Fruit fly (Drosophila melanogaster) whole organism, embryonic: ENCODE results near the gene CG13047.
A peak's percentile ranks its signal among the peaks of the same experiment; 100 is the strongest.

ENCODE experiments used
- Ada2b ChIP-seq: fragments of 200-800 bp; sonication (Bioruptor generic); IDR thresholded peaks from 2 replicates; pipeline ENCODE4 v1.3.6; 2022; ENCODE audit warnings: missing biosample characterization, missing genetic modification characterization
- B-H1 ChIP-seq: fragments of 200-800 bp; sonication (Bioruptor generic); IDR thresholded peaks from 3 replicates; pipeline ENCODE4 v1.3.6; 2022; ENCODE audit warnings: missing biosample characterization, missing genetic modification characterization
- Blimp-1 ChIP-seq: fragments of 200-800 bp; sonication (Bioruptor generic); optimal IDR thresholded peaks from 3 replicates; lab custom pipeline; 2018; ENCODE audit warnings: missing biosample characterization, missing genetic modification characterization, mild to moderate bottlenecking, moderate library complexity, missing genetic modification reagents
- BtbVII ChIP-seq: fragments of 200-800 bp; sonication (Bioruptor generic); optimal IDR thresholded peaks from 3 replicates; lab custom pipeline; 2017; ENCODE audit warnings: missing biosample characterization, mild to moderate bottlenecking, missing genetic modification characterization
- CG12071 ChIP-seq: fragments of 200-800 bp; sonication (Bioruptor generic); optimal IDR thresholded peaks from 3 replicates; lab custom pipeline; 2018; ENCODE audit warnings: missing biosample characterization, mild to moderate bottlenecking, missing genetic modification characterization
- CG12659 ChIP-seq: fragments of 200-800 bp; sonication (Bioruptor generic); optimal IDR thresholded peaks from 3 replicates; lab custom pipeline; 2017; ENCODE audit warnings: mild to moderate bottlenecking, missing biosample characterization, missing genetic modification reagents, missing genetic modification characterization
- CG13424 ChIP-seq: fragments of 200-800 bp; sonication (Bioruptor generic); optimal IDR thresholded peaks from 2 replicates; lab custom pipeline; 2019; ENCODE audit warnings: missing biosample characterization, mild to moderate bottlenecking, missing genetic modification characterization, moderate library complexity
- CG14050 ChIP-seq: fragments of 200-800 bp; sonication (Bioruptor generic); IDR thresholded peaks from 3 replicates; pipeline ENCODE4 v1.3.6; 2022; ENCODE audit warnings: missing biosample characterization, missing genetic modification characterization
- CG14441 ChIP-seq: fragments of 200-800 bp; sonication (Bioruptor generic); IDR thresholded peaks from 2 replicates; pipeline ENCODE4 v1.3.6; 2022; ENCODE audit warnings: missing biosample characterization, missing genetic modification characterization
- CG17568 ChIP-seq: fragments of 200-800 bp; sonication (Bioruptor generic); optimal IDR thresholded peaks from 2 replicates; lab custom pipeline; 2018; ENCODE audit warnings: missing biosample characterization, mild to moderate bottlenecking, missing genetic modification characterization, moderate library complexity
- CG17912 ChIP-seq: fragments of 200-800 bp; sonication (Bioruptor generic); optimal IDR thresholded peaks from 2 replicates; lab custom pipeline; 2018; ENCODE audit warnings: missing biosample characterization, mild to moderate bottlenecking, missing genetic modification characterization
- CG18599 ChIP-seq: fragments of 200-800 bp; sonication (Bioruptor generic); optimal IDR thresholded peaks from 3 replicates; lab custom pipeline; 2017; ENCODE audit warnings: missing biosample characterization, missing genetic modification characterization, mild to moderate bottlenecking, moderate library complexity, missing genetic modification reagents
- CG18619 ChIP-seq: fragments of 200-800 bp; sonication (Bioruptor generic); optimal IDR thresholded peaks from 3 replicates; lab custom pipeline; 2017; ENCODE audit warnings: missing biosample characterization, mild to moderate bottlenecking, missing genetic modification characterization
- CG2116 ChIP-seq: fragments of 200-800 bp; sonication (Bioruptor generic); optimal IDR thresholded peaks from 3 replicates; lab custom pipeline; 2018; ENCODE audit warnings: missing biosample characterization, mild to moderate bottlenecking, missing genetic modification characterization
- CG30020 ChIP-seq: fragments of 200-800 bp; optimal IDR thresholded peaks from 2 replicates; lab custom pipeline; 2019; ENCODE audit warnings: missing biosample characterization, mild to moderate bottlenecking, missing genetic modification characterization, moderate library complexity
- CG5245 ChIP-seq: fragments of 200-800 bp; sonication (Bioruptor generic); optimal IDR thresholded peaks from 3 replicates; lab custom pipeline; 2016; ENCODE audit warnings: missing biosample characterization, missing genetic modification characterization
- CG6175 ChIP-seq: fragments of 200-800 bp; sonication (Bioruptor generic); IDR thresholded peaks from 3 replicates; pipeline ENCODE4 v1.3.6; 2022; ENCODE audit warnings: missing biosample characterization, missing genetic modification characterization
- CG7928 ChIP-seq: fragments of 200-800 bp; sonication (Bioruptor generic); optimal IDR thresholded peaks from 2 replicates; lab custom pipeline; 2017; ENCODE audit warnings: missing biosample characterization, mild to moderate bottlenecking, missing genetic modification characterization
- CG7963 ChIP-seq: fragments of 200-800 bp; sonication (Bioruptor generic); IDR thresholded peaks from 3 replicates; pipeline ENCODE4 v1.3.6; 2022; ENCODE audit warnings: missing biosample characterization, missing genetic modification characterization; ENCODE audit not compliant: partially characterized antibody
- CG8290 ChIP-seq, 3 experiments: fragments of 200-800 bp; sonication (Bioruptor generic); optimal IDR thresholded peaks; 2 replicates each; lab custom pipeline; 2016 to 2019; ENCODE audit warnings: missing biosample characterization in 3 of 3, missing genetic modification characterization in 3 of 3, mild to moderate bottlenecking in 2 of 3, moderate library complexity in 1 of 3
- CG8944 ChIP-seq: fragments of 200-800 bp; sonication (Bioruptor generic); optimal IDR thresholded peaks from 3 replicates; lab custom pipeline; 2016; ENCODE audit warnings: missing biosample characterization, missing genetic modification characterization
- CTCF ChIP-seq: fragments of 200-800 bp; sonication (Bioruptor generic); optimal IDR thresholded peaks from 2 replicates; lab custom pipeline; 2017; ENCODE audit warnings: missing biosample characterization, mild to moderate bottlenecking, missing genetic modification characterization, moderate library complexity
- Dbx ChIP-seq: fragments of 200-800 bp; sonication (Bioruptor generic); IDR thresholded peaks from 3 replicates; pipeline ENCODE4 v1.3.6; 2022; ENCODE audit warnings: missing biosample characterization, missing genetic modification characterization
- Drgx ChIP-seq: fragments of 200-800 bp; sonication (Bioruptor generic); IDR thresholded peaks from 2 replicates; pipeline ENCODE4 v1.3.6; 2022; ENCODE audit warnings: missing biosample characterization, missing genetic modification characterization
- ERR ChIP-seq: fragments of 200-800 bp; sonication (Bioruptor generic); optimal IDR thresholded peaks from 2 replicates; lab custom pipeline; 2016; ENCODE audit warnings: missing biosample characterization, missing genetic modification characterization
- H2.0 ChIP-seq: fragments of 200-800 bp; sonication (Bioruptor generic); IDR thresholded peaks from 2 replicates; pipeline ENCODE4 v1.3.6; 2022; ENCODE audit warnings: missing biosample characterization, missing genetic modification characterization
- HLHmδ ChIP-seq: fragments of 200-800 bp; sonication (Bioruptor generic); optimal IDR thresholded peaks from 2 replicates; lab custom pipeline; 2018; ENCODE audit warnings: missing biosample characterization, mild to moderate bottlenecking, missing genetic modification characterization, moderate library complexity
- Mad ChIP-seq: fragments of 200-800 bp; sonication (Bioruptor generic); optimal IDR thresholded peaks from 2 replicates; lab custom pipeline; 2016; ENCODE audit warnings: missing biosample characterization, missing genetic modification characterization
- Mrtf ChIP-seq: fragments of 200-800 bp; sonication (Bioruptor generic); IDR thresholded peaks from 3 replicates; pipeline ENCODE4 v1.3.6; 2022; ENCODE audit warnings: missing biosample characterization, missing genetic modification characterization
- Nf-YB ChIP-seq: fragments of 200-800 bp; sonication (Bioruptor generic); optimal IDR thresholded peaks from 3 replicates; lab custom pipeline; 2019; ENCODE audit warnings: missing biosample characterization, mild to moderate bottlenecking, missing genetic modification characterization, moderate library complexity
- Pdp1 ChIP-seq, 2 experiments: fragments of 200-800 bp; sonication (Bioruptor generic); optimal IDR thresholded peaks; 3 replicates each; lab custom pipeline; 2016; ENCODE audit warnings: missing biosample characterization in 2 of 2, missing genetic modification characterization in 2 of 2, mild to moderate bottlenecking in 1 of 2, moderate library complexity in 1 of 2
- Rfx ChIP-seq: fragments of 200-800 bp; sonication (Bioruptor generic); IDR thresholded peaks from 2 replicates; pipeline ENCODE4 v1.3.6; 2022; ENCODE audit warnings: missing biosample characterization, missing genetic modification characterization
- Six4 ChIP-seq: fragments of 200-800 bp; sonication (Bioruptor generic); optimal IDR thresholded peaks from 2 replicates; lab custom pipeline; 2016; ENCODE audit warnings: missing biosample characterization, missing genetic modification characterization
- Vsx1 ChIP-seq: fragments of 200-800 bp; sonication (Bioruptor generic); optimal IDR thresholded peaks from 2 replicates; lab custom pipeline; 2017; ENCODE audit warnings: missing biosample characterization, mild to moderate bottlenecking, missing genetic modification characterization, missing genetic modification reagents
- ac ChIP-seq: fragments of 200-800 bp; sonication (Bioruptor generic); optimal IDR thresholded peaks from 3 replicates; lab custom pipeline; 2017; ENCODE audit warnings: missing biosample characterization, mild to moderate bottlenecking, missing genetic modification characterization
- amos ChIP-seq: fragments of 200-800 bp; sonication (Bioruptor generic); IDR thresholded peaks from 2 replicates; pipeline ENCODE4 v1.3.6; 2022; ENCODE audit warnings: missing biosample characterization, missing genetic modification characterization; ENCODE audit not compliant: partially characterized antibody
- ase ChIP-seq: fragments of 200-800 bp; sonication (Bioruptor generic); IDR thresholded peaks from 3 replicates; pipeline ENCODE4 v1.3.6; 2022; ENCODE audit warnings: missing biosample characterization, missing genetic modification characterization
- cato ChIP-seq: fragments of 200-800 bp; sonication (Bioruptor generic); optimal IDR thresholded peaks from 2 replicates; lab custom pipeline; 2016; ENCODE audit warnings: missing biosample characterization, missing genetic modification characterization, borderline replicate concordance
- cwo ChIP-seq: fragments of 200-800 bp; sonication (Bioruptor generic); optimal IDR thresholded peaks from 3 replicates; lab custom pipeline; 2017; ENCODE audit warnings: missing biosample characterization, missing genetic modification characterization, mild to moderate bottlenecking, moderate library complexity, missing genetic modification reagents
- emc ChIP-seq: fragments of 200-800 bp; sonication (Bioruptor generic); optimal IDR thresholded peaks from 2 replicates; lab custom pipeline; 2016; ENCODE audit warnings: missing biosample characterization, missing genetic modification characterization
- esg ChIP-seq: fragments of 200-800 bp; sonication (Bioruptor generic); conservative IDR thresholded peaks from 2 replicates; pipeline ENCODE4 v1.3.6; 2022; ENCODE audit warnings: missing biosample characterization, missing genetic modification characterization
- fd96Cb ChIP-seq: fragments of 200-800 bp; sonication (Bioruptor generic); optimal IDR thresholded peaks from 2 replicates; lab custom pipeline; 2018; ENCODE audit warnings: missing biosample characterization, mild to moderate bottlenecking, missing genetic modification characterization, moderate library complexity
- klu ChIP-seq: fragments of 200-800 bp; sonication (Bioruptor generic); IDR thresholded peaks from 2 replicates; pipeline ENCODE4 v1.3.6; 2022; ENCODE audit warnings: missing biosample characterization, missing genetic modification characterization
- kni ChIP-seq: fragments of 200-800 bp; sonication (Bioruptor generic); optimal IDR thresholded peaks from 3 replicates; lab custom pipeline; 2017; ENCODE audit warnings: mild to moderate bottlenecking, missing biosample characterization, missing genetic modification reagents, missing genetic modification characterization
- lab ChIP-seq: fragments of 200-800 bp; sonication (Bioruptor generic); optimal IDR thresholded peaks from 3 replicates; lab custom pipeline; 2017; ENCODE audit warnings: missing biosample characterization, missing genetic modification characterization, mild to moderate bottlenecking, moderate library complexity, missing genetic modification reagents
- odd ChIP-seq: fragments of 200-800 bp; sonication (Bioruptor generic); optimal IDR thresholded peaks from 2 replicates; lab custom pipeline; 2017; ENCODE audit warnings: missing biosample characterization, mild to moderate bottlenecking, missing genetic modification characterization
- run ChIP-seq: fragments of 200-800 bp; sonication (Bioruptor generic); optimal IDR thresholded peaks from 3 replicates; lab custom pipeline; 2018; ENCODE audit warnings: missing biosample characterization, mild to moderate bottlenecking, missing genetic modification characterization
- sqz ChIP-seq: fragments of 200-800 bp; sonication (Bioruptor generic); optimal IDR thresholded peaks from 3 replicates; lab custom pipeline; 2018; ENCODE audit warnings: missing biosample characterization, mild to moderate bottlenecking, missing genetic modification characterization
- yki ChIP-seq: fragments of >200 bp; optimal IDR thresholded peaks from 3 replicates; lab custom pipeline; 2018

The CG13047 gene

dm6 chr3L:16328207-16328891 lies 43.2 kb upstream of the CG13047 start, which contains the start of gene CG13058 (continued):
- peak; percentile 60 for TF ChIP-seq fd96Cb
- TF ChIP-seq CG6175 (GFP tag; lab: Robert Waterston, UW) = no peak
- no peak for TF ChIP-seq CG30020 (tag; lab: Kevin White, UChicago)
- peak; percentile 78 for TF ChIP-seq CG18599 (GFP tag; lab: Kevin White, UChicago)
- TF ChIP-seq klu (GFP tag; lab: Robert Waterston, UW) = no peak
- TF ChIP-seq CG14050 (GFP tag; lab: Robert Waterston, UW) = peak; percentile 76
- peak; percentile 65 for TF ChIP-seq Drgx (GFP tag; lab: Robert Waterston, UW)
- TF ChIP-seq CG17568 (GFP tag; lab: Kevin White, UChicago) = no peak
- TF ChIP-seq CG5245 (GFP tag; lab: Kevin White, UChicago) = peak; percentile 21
- no peak for TF ChIP-seq ac (GFP tag; lab: Kevin White, UChicago)
- TF ChIP-seq CG12659 (GFP tag; lab: Kevin White, UChicago) = peak; percentile 70
- TF ChIP-seq CG7928 (GFP tag; lab: Kevin White, UChicago) = peak; percentile 25
- TF ChIP-seq yki (lab: Kevin White, UChicago) = no peak
- no peak for TF ChIP-seq CG7963 (GFP tag; lab: Robert Waterston, UW)
- peak; percentile 81 for TF ChIP-seq esg (GFP tag; lab: Robert Waterston, UW)
- peak; percentile 81 for TF ChIP-seq H2.0 (GFP tag; lab: Robert Waterston, UW)
- TF ChIP-seq Nf-YB (GFP tag; lab: Kevin White, UChicago) = no peak
- peak; percentile 90 for TF ChIP-seq Ada2b (GFP tag; lab: Robert Waterston, UW)
- peak; percentile 56 for TF ChIP-seq CG12071 (GFP tag; lab: Kevin White, UChicago)
- TF ChIP-seq CG2116 = no peak
- no peak for TF ChIP-seq ERR (GFP tag; lab: Kevin White, UChicago)
- TF ChIP-seq Dbx (GFP tag; lab: Robert Waterston, UW) = peak; percentile 64; the same call in 2 of the 3 replicates
- TF ChIP-seq CG13424 = peak; percentile 84
- TF ChIP-seq BtbVII (GFP tag; lab: Kevin White, UChicago) = peak; percentile 51
- TF ChIP-seq, all 482 proteins: peak for 203

DNA sequence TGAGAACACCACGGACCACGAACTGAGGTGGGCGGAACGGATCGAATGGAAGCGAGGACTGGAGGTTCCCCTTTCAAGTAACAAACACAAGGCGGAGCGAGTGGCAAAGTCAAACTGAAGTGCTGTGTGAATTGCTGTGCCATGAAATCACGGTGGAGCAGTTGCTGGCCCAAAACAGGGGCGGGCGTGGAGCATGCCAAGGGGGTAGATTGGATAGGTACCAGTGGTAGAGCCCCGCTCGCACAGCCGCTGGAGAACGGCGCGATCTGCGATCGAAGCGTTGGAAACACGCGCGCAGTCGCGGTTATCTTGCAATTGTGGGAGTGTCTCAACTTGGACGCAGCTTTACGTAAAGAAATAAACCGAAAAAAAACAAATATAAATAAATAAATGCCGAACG lies 42.6 kb upstream of the CG13047 start, which contains the start of gene CG13038:
TSS of gene CG13038 (minus strand) at position 118 of the 400 bp plus-strand sequence.
- TF ChIP-seq Rfx (GFP tag; lab: Robert Waterston, UW) = peak; percentile 48; the same call in 1 of the 2 replicates
- no peak for TF ChIP-seq CG8290 (GFP tag; optimal IDR thresholded peaks at IDR 0.05; lab: Kevin White, UChicago)
- peak in 1 of 2 experiments; percentile 40 for TF ChIP-seq CG8290 (tag; optimal IDR thresholded peaks at IDR 0.05; lab: Kevin White, UChicago)
- TF ChIP-seq emc = no peak
- no peak for TF ChIP-seq CTCF (GFP tag; lab: Kevin White, UChicago)
- TF ChIP-seq Pdp1 (GFP tag; optimal IDR thresholded peaks at IDR 0.05; lab: Kevin White, UChicago) = no peak
- TF ChIP-seq CG18619 (GFP tag; lab: Kevin White, UChicago) = no peak
- no peak for TF ChIP-seq cato (GFP tag; lab: Kevin White, UChicago)
- TF ChIP-seq Vsx1 (GFP tag; lab: Kevin White, UChicago) = no peak
- 0 out of 3 replicates have a peak, but pooled peaks have one; percentile 29 for TF ChIP-seq Mrtf (GFP tag; lab: Robert Waterston, UW)
- no peak for TF ChIP-seq odd (GFP tag; lab: Kevin White, UChicago)
- 0 out of 3 replicates have a peak, but pooled peaks have one; percentile 18 for TF ChIP-seq ase (GFP tag; lab: Robert Waterston, UW)
- TF ChIP-seq Blimp-1 = no peak
- TF ChIP-seq kni (GFP tag; lab: Kevin White, UChicago) = no peak
- no peak for TF ChIP-seq amos
- no peak for TF ChIP-seq CG17912
- TF ChIP-seq CG14441 (GFP tag; lab: Robert Waterston, UW) = peak; percentile 57
- TF ChIP-seq CG8944 (GFP tag; lab: Kevin White, UChicago) = no peak
- no peak for TF ChIP-seq Six4 (GFP tag; lab: Kevin White, UChicago)
- no peak for TF ChIP-seq B-H1 (GFP tag; lab: Robert Waterston, UW)
- TF ChIP-seq CG14050 (GFP tag; lab: Robert Waterston, UW) = no peak
- TF ChIP-seq sqz (GFP tag; lab: Kevin White, UChicago) = peak; percentile 6
- no peak for TF ChIP-seq lab (GFP tag; lab: Kevin White, UChicago)
- no peak for TF ChIP-seq cwo
- no peak for TF ChIP-seq run
- no peak for TF ChIP-seq HLHmδ (GFP tag; lab: Kevin White, UChicago)
- TF ChIP-seq Mad (GFP tag; lab: Kevin White, UChicago) = no peak
